Fruit fly (Drosophila melanogaster): Measurements from ENCODE around the gene CG7889.
A peak's percentile ranks its signal among the peaks of the same experiment; 100 is the strongest.

CG7889 gene

DNA sequence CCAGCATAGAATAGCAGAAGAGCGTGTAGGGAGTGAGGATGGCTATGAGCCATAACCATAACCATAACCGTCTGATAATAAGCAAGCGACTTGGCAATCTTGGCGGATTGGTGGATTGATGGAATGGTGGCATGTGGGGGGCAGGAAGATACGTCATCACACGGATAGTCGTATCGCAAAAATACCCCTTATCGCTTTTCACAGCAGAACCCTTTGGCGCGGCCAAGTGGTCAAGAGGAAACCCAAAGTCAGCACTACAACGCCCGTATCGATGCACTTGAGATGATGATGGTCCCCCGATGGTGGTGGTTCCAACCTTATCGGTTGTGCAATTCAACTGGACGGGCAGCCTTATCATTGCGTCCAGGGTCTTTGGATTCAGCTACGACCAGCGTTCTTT is 42.0 kb downstream of the CG7889 start:
- TF ChIP-seq CrebA (GFP tag; optimal IDR thresholded peaks at IDR 0.05; ENCODE audit: borderline replicate concordance) (no peak), psq (GFP tag; optimal IDR thresholded peaks at IDR 0.05) (no peak), Rel (GFP tag; optimal IDR thresholded peaks at IDR 0.05) (no peak), Rel (tag; optimal IDR thresholded peaks at IDR 0.05) (peak; percentile 58)

DNA sequence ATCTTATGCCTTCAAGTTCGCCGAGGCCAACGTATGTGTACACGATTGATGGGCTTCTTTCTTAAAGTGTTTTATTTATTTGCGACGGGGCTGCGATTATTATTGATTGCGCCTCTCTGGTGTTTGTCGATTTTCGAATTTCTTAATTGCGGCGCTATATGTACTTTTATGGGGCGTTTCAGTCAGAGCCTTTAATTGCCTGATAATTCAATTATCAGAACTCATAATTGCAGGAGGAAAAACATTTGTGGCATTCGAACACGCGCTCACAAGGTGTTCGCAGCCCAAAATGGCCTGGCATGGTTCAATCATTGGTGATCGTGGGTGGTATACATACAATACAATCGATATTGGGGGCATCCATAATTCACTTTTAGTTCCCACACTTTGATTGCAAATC is 42.8 kb downstream of the CG7889 start:
- TF ChIP-seq Rel (GFP tag; optimal IDR thresholded peaks at IDR 0.05) (no peak), Rel (tag; optimal IDR thresholded peaks at IDR 0.05) (peak; percentile 37), rgr (GFP tag; optimal IDR thresholded peaks at IDR 0.05) (no peak)

DNA sequence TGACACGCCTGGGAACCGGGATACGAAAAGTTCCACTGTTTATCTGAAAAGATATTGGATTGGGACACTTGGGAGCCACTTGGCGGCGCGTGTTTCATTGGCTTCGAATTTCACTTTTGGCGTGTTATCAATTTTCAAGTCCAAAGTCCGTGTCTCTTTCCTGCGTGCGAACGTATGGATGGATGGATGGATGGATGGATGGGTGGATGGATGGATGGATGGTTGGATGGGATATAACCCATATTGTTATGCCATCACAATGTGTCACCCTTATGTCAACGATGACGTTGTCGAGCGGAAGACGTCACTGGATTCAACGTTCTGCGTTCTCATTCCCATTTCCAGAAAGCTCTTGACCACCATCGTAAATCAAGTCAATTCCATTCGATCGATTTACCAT is 44.4 kb downstream of the CG7889 start:
- TF ChIP-seq dmrt93B (GFP tag; optimal IDR thresholded peaks at IDR 0.05) (no peak), usp (GFP tag; optimal IDR thresholded peaks at IDR 0.05) (no peak), dl (GFP tag; optimal IDR thresholded peaks at IDR 0.05; ENCODE audit: insufficient read depth in 1 of 2, partially characterized antibody in 2 of 2) (no peak), CrebA (GFP tag; optimal IDR thresholded peaks at IDR 0.05; ENCODE audit: borderline replicate concordance) (no peak), sv (GFP tag; optimal IDR thresholded peaks at IDR 0.05) (no peak), Hnf4 (GFP tag; optimal IDR thresholded peaks at IDR 0.05) (no peak), Myc (optimal IDR thresholded peaks at IDR 0.05) (no peak), sage (GFP tag; optimal IDR thresholded peaks at IDR 0.05) (no peak), h (GFP tag; optimal IDR thresholded peaks at IDR 0.05) (no peak), Abd-B (GFP tag; optimal IDR thresholded peaks at IDR 0.05) (no peak), ey (GFP tag; optimal IDR thresholded peaks at IDR 0.05) (no peak), lola (GFP tag; optimal IDR thresholded peaks at IDR 0.05) (no peak), woc (GFP tag; optimal IDR thresholded peaks at IDR 0.05) (no peak), Jra (GFP tag; optimal IDR thresholded peaks at IDR 0.05) (no peak), Vsx2 (GFP tag; optimal IDR thresholded peaks at IDR 0.05; ENCODE audit: partially characterized antibody) (no peak), psq (GFP tag; optimal IDR thresholded peaks at IDR 0.05) (no peak), Mio (GFP tag; optimal IDR thresholded peaks at IDR 0.05) (no peak)

DNA sequence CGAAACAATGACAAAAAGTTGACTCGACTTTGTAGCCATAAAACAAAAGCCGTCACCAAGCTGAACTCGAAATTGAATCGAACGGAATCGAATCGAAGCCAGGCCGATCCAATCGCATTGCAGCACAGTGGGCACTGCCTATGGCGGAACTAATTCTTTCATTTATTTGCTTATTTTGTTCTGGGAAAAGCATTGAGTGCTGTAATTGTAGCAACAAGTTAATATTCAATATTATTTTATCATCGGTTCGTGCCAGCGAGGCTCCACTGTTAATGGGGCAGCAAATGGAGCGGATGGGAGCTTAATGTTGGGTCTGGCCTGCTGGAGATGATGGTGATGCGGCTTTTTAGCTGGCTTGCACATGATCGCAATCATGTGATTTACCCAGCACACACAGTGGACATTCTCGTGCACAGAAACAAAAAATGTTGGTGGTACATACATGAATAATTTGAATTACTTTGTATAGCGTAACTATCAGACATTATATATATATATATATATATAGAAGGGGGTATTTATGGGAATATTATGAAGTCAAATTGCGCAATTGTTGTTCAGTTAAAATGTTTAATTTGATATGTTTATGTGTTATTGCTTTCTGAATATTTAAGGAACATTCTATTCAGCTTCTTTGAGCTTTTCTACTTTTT is 46.0 kb downstream of the CG7889 start:
- TF ChIP-seq Abd-B (GFP tag; optimal IDR thresholded peaks at IDR 0.05), result no peak
- peak; percentile 82 for TF ChIP-seq CrebA (GFP tag; optimal IDR thresholded peaks at IDR 0.05; ENCODE audit: borderline replicate concordance)
- peak; percentile 92 for TF ChIP-seq brk (GFP tag; optimal IDR thresholded peaks at IDR 0.05)
- peak; percentile 95 for TF ChIP-seq Jra (GFP tag; optimal IDR thresholded peaks at IDR 0.05)
- TF ChIP-seq jim (GFP tag; optimal IDR thresholded peaks at IDR 0.05), result peak; percentile 90
- peak; percentile 98 for TF ChIP-seq h (GFP tag; optimal IDR thresholded peaks at IDR 0.05)
- TF ChIP-seq Mio (GFP tag; optimal IDR thresholded peaks at IDR 0.05), result peak; percentile 78
- no peak for TF ChIP-seq usp (GFP tag; optimal IDR thresholded peaks at IDR 0.05)
- no peak for TF ChIP-seq dl (GFP tag; optimal IDR thresholded peaks at IDR 0.05; ENCODE audit: insufficient read depth in 1 of 2, partially characterized antibody in 2 of 2)
- TF ChIP-seq Myc (optimal IDR thresholded peaks at IDR 0.05), result no peak
- no peak for TF ChIP-seq Hr78 (GFP tag; optimal IDR thresholded peaks at IDR 0.05)
- peak; percentile 98 for TF ChIP-seq fru (GFP tag; optimal IDR thresholded peaks at IDR 0.05)
- TF ChIP-seq Dif (GFP tag; optimal IDR thresholded peaks at IDR 0.05; ENCODE audit: partially characterized antibody), result no peak
- TF ChIP-seq br (GFP tag; optimal IDR thresholded peaks at IDR 0.05), result peak; percentile 98
- TF ChIP-seq dsf (GFP tag; optimal IDR thresholded peaks at IDR 0.05; ENCODE audit: borderline replicate concordance), result peak; percentile 87
- TF ChIP-seq Dfd (GFP tag; optimal IDR thresholded peaks at IDR 0.05), result no peak
- TF ChIP-seq CG32264 (GFP tag; optimal IDR thresholded peaks at IDR 0.05), result peak; percentile 97
- peak; percentile 95 for TF ChIP-seq Hr83 (GFP tag; optimal IDR thresholded peaks at IDR 0.05; ENCODE audit: poor library complexity, severe bottlenecking)
- no peak for TF ChIP-seq lola (GFP tag; optimal IDR thresholded peaks at IDR 0.05)
- TF ChIP-seq OdsH (GFP tag; optimal IDR thresholded peaks at IDR 0.05), result peak; percentile 94
- TF ChIP-seq psq (GFP tag; optimal IDR thresholded peaks at IDR 0.05), result peak; percentile 92
- peak; percentile 98 for TF ChIP-seq ey (GFP tag; optimal IDR thresholded peaks at IDR 0.05)
- no peak for TF ChIP-seq N (GFP tag; optimal IDR thresholded peaks at IDR 0.05)
- peak; percentile 97 for TF ChIP-seq tai (GFP tag; optimal IDR thresholded peaks at IDR 0.05)
- peak; percentile 98 for TF ChIP-seq HLH106 (tag; optimal IDR thresholded peaks at IDR 0.05)
- peak; percentile 99 for TF ChIP-seq Hnf4 (GFP tag; optimal IDR thresholded peaks at IDR 0.05)
- peak; percentile 92 to 98 for TF ChIP-seq foxo (GFP tag; optimal IDR thresholded peaks at IDR 0.05)
- peak; percentile 93 for TF ChIP-seq GATAd (GFP tag; optimal IDR thresholded peaks at IDR 0.05)
- no peak for TF ChIP-seq Vsx2 (GFP tag; optimal IDR thresholded peaks at IDR 0.05; ENCODE audit: partially characterized antibody)
- TF ChIP-seq Sp1 (GFP tag; optimal IDR thresholded peaks at IDR 0.05), result peak; percentile 96
- TF ChIP-seq dmrt93B (GFP tag; optimal IDR thresholded peaks at IDR 0.05), result peak; percentile 96
- TF ChIP-seq woc (GFP tag; optimal IDR thresholded peaks at IDR 0.05), result peak; percentile 98
- peak; percentile 92 for TF ChIP-seq Rel (GFP tag; optimal IDR thresholded peaks at IDR 0.05)
- TF ChIP-seq Rel (tag; optimal IDR thresholded peaks at IDR 0.05), result peak; percentile 91
- TF ChIP-seq sv (GFP tag; optimal IDR thresholded peaks at IDR 0.05), result peak; percentile 80
- TF ChIP-seq pan (optimal IDR thresholded peaks at IDR 0.05), result no peak
- peak; percentile 97 for TF ChIP-seq CG9705 (GFP tag; optimal IDR thresholded peaks at IDR 0.05)
- peak; percentile 97 for TF ChIP-seq rgr (GFP tag; optimal IDR thresholded peaks at IDR 0.05)
- peak; percentile 97 for TF ChIP-seq sage (GFP tag; optimal IDR thresholded peaks at IDR 0.05)
